Fruit fly (Drosophila melanogaster) whole organism, embryonic: Measurements from ENCODE around the gene beta4GalT7.

ENCODE experiments used
- B-H2 ChIP-seq: fragments of 200-800 bp; sonication (Bioruptor generic); optimal IDR thresholded peaks from 2 replicates; lab custom pipeline; 2018; ENCODE audit warnings: missing biosample characterization, mild to moderate bottlenecking, missing genetic modification characterization
- Bdp1 ChIP-seq: fragments of 200-800 bp; sonication (Bioruptor generic); optimal IDR thresholded peaks from 3 replicates; lab custom pipeline; 2016; ENCODE audit warnings: missing biosample characterization, missing genetic modification characterization
- CG10267 ChIP-seq: fragments of 200-800 bp; sonication (Bioruptor generic); optimal IDR thresholded peaks from 2 replicates; lab custom pipeline; 2018; ENCODE audit warnings: missing biosample characterization, mild to moderate bottlenecking, missing genetic modification characterization, moderate library complexity
- CG10543 ChIP-seq: fragments of 200-800 bp; sonication (Bioruptor generic); optimal IDR thresholded peaks from 3 replicates; lab custom pipeline; 2017; ENCODE audit warnings: missing biosample characterization, mild to moderate bottlenecking, missing genetic modification characterization, moderate library complexity
- CG12769 ChIP-seq: fragments of 200-800 bp; sonication (Bioruptor generic); optimal IDR thresholded peaks from 2 replicates; lab custom pipeline; 2019; ENCODE audit warnings: missing biosample characterization, mild to moderate bottlenecking, missing genetic modification characterization, moderate library complexity
- CG13296 ChIP-seq: fragments of 200-800 bp; sonication (Bioruptor generic); optimal IDR thresholded peaks from 3 replicates; lab custom pipeline; 2018; ENCODE audit warnings: missing biosample characterization, mild to moderate bottlenecking, missing genetic modification characterization
- CG14014 ChIP-seq: fragments of 200-800 bp; sonication (Bioruptor generic); IDR thresholded peaks from 2 replicates; pipeline ENCODE4 v1.3.6; 2022; ENCODE audit warnings: missing biosample characterization, missing genetic modification characterization
- CG15479 ChIP-seq: fragments of 200-800 bp; sonication (Bioruptor generic); optimal IDR thresholded peaks from 3 replicates; lab custom pipeline; 2019; ENCODE audit warnings: missing biosample characterization, mild to moderate bottlenecking, missing genetic modification characterization, moderate library complexity
- CG18599 ChIP-seq: fragments of 200-800 bp; sonication (Bioruptor generic); optimal IDR thresholded peaks from 3 replicates; lab custom pipeline; 2017; ENCODE audit warnings: missing biosample characterization, missing genetic modification characterization, mild to moderate bottlenecking, moderate library complexity, missing genetic modification reagents
- CG18619 ChIP-seq: fragments of 200-800 bp; sonication (Bioruptor generic); optimal IDR thresholded peaks from 3 replicates; lab custom pipeline; 2017; ENCODE audit warnings: missing biosample characterization, mild to moderate bottlenecking, missing genetic modification characterization
- CG2129 ChIP-seq: fragments of 200-800 bp; sonication (Bioruptor generic); IDR thresholded peaks from 2 replicates; pipeline ENCODE4 v1.3.6; 2022; ENCODE audit warnings: missing biosample characterization, missing genetic modification characterization; ENCODE audit not compliant: partially characterized antibody
- CG2712 ChIP-seq: fragments of 200-800 bp; optimal IDR thresholded peaks from 3 replicates; lab custom pipeline; 2019; ENCODE audit warnings: missing biosample characterization, mild to moderate bottlenecking, missing genetic modification characterization, moderate library complexity
- CG32532 ChIP-seq: fragments of 200-800 bp; sonication (Bioruptor generic); IDR thresholded peaks from 2 replicates; pipeline ENCODE4 v1.3.6; 2022; ENCODE audit warnings: missing biosample characterization, missing genetic modification characterization
- CG34422 ChIP-seq: fragments of 200-800 bp; sonication (Bioruptor generic); IDR thresholded peaks from 3 replicates; pipeline ENCODE4 v1.3.6; 2022; ENCODE audit warnings: missing biosample characterization, missing genetic modification characterization
- CG4328 ChIP-seq: fragments of 200-800 bp; sonication (Bioruptor generic); optimal IDR thresholded peaks from 3 replicates; lab custom pipeline; 2017; ENCODE audit warnings: missing biosample characterization, missing genetic modification reagents, missing genetic modification characterization
- CG8388 ChIP-seq: fragments of 200-800 bp; sonication (Bioruptor generic); optimal IDR thresholded peaks from 2 replicates; lab custom pipeline; 2019; ENCODE audit warnings: missing biosample characterization, mild to moderate bottlenecking, missing genetic modification characterization, moderate library complexity
- CG8924 ChIP-seq: fragments of 200-800 bp; optimal IDR thresholded peaks from 3 replicates; lab custom pipeline; 2019; ENCODE audit warnings: missing biosample characterization, mild to moderate bottlenecking, missing genetic modification characterization, moderate library complexity
- CG9876 ChIP-seq: fragments of 200-800 bp; sonication (Bioruptor generic); optimal IDR thresholded peaks from 2 replicates; lab custom pipeline; 2016; ENCODE audit warnings: missing biosample characterization, missing genetic modification characterization
- Chrac-16 ChIP-seq: fragments of 200-800 bp; sonication (Bioruptor generic); optimal IDR thresholded peaks from 3 replicates; lab custom pipeline; 2016; ENCODE audit warnings: missing biosample characterization, missing genetic modification characterization
- Dbx ChIP-seq: fragments of 200-800 bp; sonication (Bioruptor generic); IDR thresholded peaks from 3 replicates; pipeline ENCODE4 v1.3.6; 2022; ENCODE audit warnings: missing biosample characterization, missing genetic modification characterization
- H2.0 ChIP-seq: fragments of 200-800 bp; sonication (Bioruptor generic); IDR thresholded peaks from 2 replicates; pipeline ENCODE4 v1.3.6; 2022; ENCODE audit warnings: missing biosample characterization, missing genetic modification characterization
- HmgZ ChIP-seq: fragments of 200-800 bp; sonication (Bioruptor generic); optimal IDR thresholded peaks from 2 replicates; lab custom pipeline; 2018; ENCODE audit warnings: missing biosample characterization, mild to moderate bottlenecking, missing genetic modification characterization
- Hsf ChIP-seq: fragments of 200-800 bp; sonication (Bioruptor generic); optimal IDR thresholded peaks from 3 replicates; lab custom pipeline; 2016; ENCODE audit warnings: missing biosample characterization, missing genetic modification characterization
- Lhr ChIP-seq: fragments of 200-800 bp; sonication (Bioruptor generic); optimal IDR thresholded peaks from 3 replicates; lab custom pipeline; 2017; ENCODE audit warnings: mild to moderate bottlenecking, missing biosample characterization, missing genetic modification reagents, missing genetic modification characterization
- Med ChIP-seq: fragments of 200-800 bp; sonication (Bioruptor generic); peaks from one replicate; lab custom pipeline; 2016; ENCODE audit warnings: missing biosample characterization, missing genetic modification characterization, mild to moderate bottlenecking, inconsistent platforms, moderate library complexity
- NC2β ChIP-seq: fragments of 200-800 bp; sonication (Bioruptor generic); optimal IDR thresholded peaks from 2 replicates; lab custom pipeline; 2016; ENCODE audit warnings: missing biosample characterization, missing genetic modification characterization
- Nf-YB ChIP-seq: fragments of 200-800 bp; sonication (Bioruptor generic); optimal IDR thresholded peaks from 3 replicates; lab custom pipeline; 2019; ENCODE audit warnings: missing biosample characterization, mild to moderate bottlenecking, missing genetic modification characterization, moderate library complexity
- Nf-YC ChIP-seq: fragments of 200-800 bp; optimal IDR thresholded peaks from 3 replicates; lab custom pipeline; 2019; ENCODE audit warnings: missing biosample characterization, mild to moderate bottlenecking, missing genetic modification characterization, moderate library complexity
- PHDP ChIP-seq: fragments of 200-800 bp; sonication (Bioruptor generic); optimal IDR thresholded peaks from 3 replicates; lab custom pipeline; 2018; ENCODE audit warnings: missing biosample characterization, mild to moderate bottlenecking, missing genetic modification characterization, moderate library complexity
- Scr ChIP-seq: fragments of 200-800 bp; sonication (Bioruptor generic); IDR thresholded peaks from 2 replicates; pipeline ENCODE4 v1.3.6; 2022; ENCODE audit warnings: missing biosample characterization, missing genetic modification characterization; ENCODE audit not compliant: partially characterized antibody
- Sry-β ChIP-seq: fragments of 200-800 bp; sonication (Bioruptor generic); optimal IDR thresholded peaks from 2 replicates; lab custom pipeline; 2018; ENCODE audit warnings: missing biosample characterization, mild to moderate bottlenecking, missing genetic modification characterization, moderate library complexity
- Stat92E ChIP-seq, 3 experiments: fragments of >200 bp in 2 of 3; fragments of 200-800 bp in 1 of 3; sonication (Bioruptor generic) in 1 of 3; optimal IDR thresholded peaks; 2 replicates each; lab custom pipeline; 2017 to 2019; ENCODE audit warnings: missing biosample characterization in 3 of 3, missing genetic modification characterization in 3 of 3, mild to moderate bottlenecking in 1 of 3, moderate library complexity in 1 of 3
- Trl ChIP-seq, 3 experiments: fragments of >200 bp in 2 of 3; fragments of 200-800 bp in 1 of 3; sonication (Bioruptor generic) in 1 of 3; optimal IDR thresholded peaks; 2 replicates in 1 of 3; 3 replicates in 2 of 3; lab custom pipeline; 2016 to 2017; ENCODE audit warnings: missing biosample characterization in 1 of 3, missing genetic modification characterization in 1 of 3
- ash1 ChIP-seq: fragments of 200-800 bp; sonication (Bioruptor generic); optimal IDR thresholded peaks from 2 replicates; lab custom pipeline; 2018; ENCODE audit warnings: missing biosample characterization, mild to moderate bottlenecking, missing genetic modification characterization
- bowl ChIP-seq: fragments of 200-800 bp; sonication (Bioruptor generic); IDR thresholded peaks from 2 replicates; pipeline ENCODE4 v1.3.6; 2022; ENCODE audit warnings: missing biosample characterization, missing genetic modification characterization
- dmrt11E ChIP-seq: fragments of 200-800 bp; sonication (Bioruptor generic); optimal IDR thresholded peaks from 3 replicates; lab custom pipeline; 2018; ENCODE audit warnings: missing biosample characterization, mild to moderate bottlenecking, missing genetic modification characterization, moderate library complexity
- mam ChIP-seq: fragments of 200-800 bp; sonication (Bioruptor generic); optimal IDR thresholded peaks from 3 replicates; lab custom pipeline; 2016; ENCODE audit warnings: missing biosample characterization, missing genetic modification characterization
- mld ChIP-seq: fragments of 200-800 bp; sonication (Bioruptor generic); IDR thresholded peaks from 3 replicates; pipeline ENCODE4 v1.3.6; 2022; ENCODE audit warnings: missing biosample characterization, missing genetic modification characterization; ENCODE audit not compliant: partially characterized antibody
- nerfin-1 ChIP-seq: fragments of 200-800 bp; sonication (Bioruptor generic); optimal IDR thresholded peaks from 3 replicates; lab custom pipeline; 2019; ENCODE audit warnings: missing biosample characterization, mild to moderate bottlenecking, missing genetic modification characterization, moderate library complexity
- nom ChIP-seq: fragments of 200-800 bp; sonication (Bioruptor generic); optimal IDR thresholded peaks from 2 replicates; lab custom pipeline; 2017; ENCODE audit warnings: missing biosample characterization, missing genetic modification characterization, mild to moderate bottlenecking, moderate library complexity, missing genetic modification reagents
- pfk ChIP-seq: fragments of 200-800 bp; sonication (Bioruptor generic); optimal IDR thresholded peaks from 2 replicates; lab custom pipeline; 2018; ENCODE audit warnings: missing biosample characterization, mild to moderate bottlenecking, missing genetic modification characterization, moderate library complexity
- phol ChIP-seq: fragments of 200-800 bp; sonication (Bioruptor generic); optimal IDR thresholded peaks from 3 replicates; lab custom pipeline; 2018; ENCODE audit warnings: missing biosample characterization, mild to moderate bottlenecking, missing genetic modification characterization, moderate library complexity
- tin ChIP-seq: fragments of 200-800 bp; sonication (Bioruptor generic); optimal IDR thresholded peaks from 3 replicates; lab custom pipeline; 2016; ENCODE audit warnings: missing biosample characterization, missing genetic modification characterization
- trem ChIP-seq: fragments of 200-800 bp; optimal IDR thresholded peaks from 3 replicates; lab custom pipeline; 2019; ENCODE audit warnings: missing biosample characterization, mild to moderate bottlenecking, missing genetic modification characterization, moderate library complexity
- twi ChIP-seq: fragments of 200-800 bp; optimal IDR thresholded peaks from 2 replicates; lab custom pipeline; 2019; ENCODE audit warnings: missing biosample characterization, mild to moderate bottlenecking, missing genetic modification characterization, moderate library complexity
- vvl ChIP-seq: fragments of 200-800 bp; sonication (Bioruptor generic); IDR thresholded peaks from 2 replicates; pipeline ENCODE4 v1.3.6; 2022; ENCODE audit warnings: missing biosample characterization, missing genetic modification characterization
- zf30C ChIP-seq: fragments of 200-800 bp; sonication (Bioruptor generic); optimal IDR thresholded peaks from 3 replicates; lab custom pipeline; 2018; ENCODE audit warnings: missing biosample characterization, mild to moderate bottlenecking, missing genetic modification characterization

The beta4GalT7 gene

DNA sequence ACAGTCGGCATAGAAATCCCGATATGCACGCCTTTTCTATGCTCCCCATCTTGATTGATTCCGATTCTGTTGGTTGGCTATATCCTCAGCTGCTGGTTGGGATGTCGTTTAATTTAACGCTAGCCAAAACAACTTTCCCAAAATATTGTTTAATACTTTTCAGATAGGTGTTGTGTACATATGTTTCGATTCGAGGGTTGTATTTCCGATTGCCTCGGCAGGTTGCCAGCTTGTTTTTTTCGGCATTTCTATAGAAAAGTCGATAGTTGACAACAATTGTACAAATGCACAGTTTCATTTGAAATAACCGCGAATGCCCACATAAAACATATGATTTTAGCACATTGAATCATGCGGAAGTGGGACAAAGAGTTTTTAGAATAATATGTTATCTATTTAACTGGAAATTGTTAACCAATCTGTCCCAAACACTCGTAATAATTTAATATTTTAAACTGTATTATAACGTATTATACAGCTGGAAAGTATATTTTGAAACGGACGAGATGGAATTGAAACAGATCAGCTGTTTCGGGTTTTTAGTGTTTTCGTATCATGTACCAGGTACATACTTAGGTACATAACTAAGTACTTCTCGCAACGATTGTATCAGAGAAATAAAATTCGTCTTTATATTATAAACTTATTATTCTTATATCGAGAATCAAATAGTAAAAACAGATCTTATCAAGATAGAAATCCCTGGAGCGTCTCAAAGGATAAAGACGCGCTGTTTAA, 31.6 kb downstream of the beta4GalT7 start, which contains the start of gene CG31109 (continued):
- TF ChIP-seq Sry-β (GFP tag; lab: Kevin White, UChicago), result peak; percentile 12
- peak; percentile 31; the same call in 1 of the 2 replicates for TF ChIP-seq CG32532 (GFP tag; lab: Robert Waterston, UW)
- TF ChIP-seq mam, result peak; percentile 43
- TF ChIP-seq CG18619 (GFP tag; lab: Kevin White, UChicago), result no peak
- TF ChIP-seq vvl (GFP tag; lab: Robert Waterston, UW), result no peak
- peak; percentile 3 for TF ChIP-seq nom (GFP tag; lab: Kevin White, UChicago)
- TF ChIP-seq Trl (optimal IDR thresholded peaks at IDR 0.05; lab: Kevin White, UChicago), result no peak
- TF ChIP-seq Trl (GFP tag; optimal IDR thresholded peaks at IDR 0.05; lab: Kevin White, UChicago), result peak; percentile 33
- peak; percentile 2 for TF ChIP-seq Hsf (GFP tag; lab: Kevin White, UChicago)
- TF ChIP-seq tin (GFP tag; lab: Kevin White, UChicago), result peak; percentile 35
- TF ChIP-seq bowl (GFP tag; lab: Robert Waterston, UW), result no peak
- TF ChIP-seq CG2129 (GFP tag; lab: Robert Waterston, UW), result 0 out of 2 replicates have a peak, but pooled peaks have one; percentile 17
- peak; percentile 80 for TF ChIP-seq trem (tag; lab: Kevin White, UChicago)
- peak; percentile 31 for TF ChIP-seq Lhr
- TF ChIP-seq mld (GFP tag; lab: Robert Waterston, UW), result 0 out of 3 replicates have a peak, but pooled peaks have one; percentile 41
- TF ChIP-seq zf30C (GFP tag; lab: Kevin White, UChicago), result peak; percentile 19
- no peak for TF ChIP-seq Chrac-16
- TF ChIP-seq CG12769 (tag; lab: Kevin White, UChicago), result no peak
- TF ChIP-seq CG10543 (GFP tag; lab: Kevin White, UChicago), result peak; percentile 26
- peak; percentile 51 for TF ChIP-seq Nf-YC (tag; lab: Kevin White, UChicago)
- TF ChIP-seq CG4328 (GFP tag; lab: Kevin White, UChicago), result peak; percentile 11
- 0 out of 3 replicates have a peak, but pooled peaks have one; percentile 42 for TF ChIP-seq Dbx (GFP tag; lab: Robert Waterston, UW)
- peak; percentile 66 for TF ChIP-seq HmgZ (tag; lab: Kevin White, UChicago)
- no peak for TF ChIP-seq Bdp1 (GFP tag; lab: Kevin White, UChicago)
- TF ChIP-seq CG10267, result peak; percentile 50
- peak; percentile 1 for TF ChIP-seq PHDP (tag; lab: Kevin White, UChicago)
- TF ChIP-seq dmrt11E (tag; lab: Kevin White, UChicago), result peak; percentile 3
- TF ChIP-seq H2.0 (GFP tag; lab: Robert Waterston, UW), result peak; percentile 35; the same call in 1 of the 2 replicates
- TF ChIP-seq CG15479 (GFP tag; lab: Kevin White, UChicago), result peak; percentile 10
- TF ChIP-seq twi (tag; lab: Kevin White, UChicago), result peak; percentile 27
- peak; percentile 52 for TF ChIP-seq CG13296 (GFP tag; lab: Kevin White, UChicago)
- no peak for TF ChIP-seq Nf-YB (GFP tag; lab: Kevin White, UChicago)
- peak; percentile 2 for TF ChIP-seq nerfin-1 (tag; lab: Kevin White, UChicago)
- TF ChIP-seq CG8924 (tag; lab: Kevin White, UChicago), result peak; percentile 67
- peak; percentile 5 for TF ChIP-seq CG8388 (GFP tag; lab: Kevin White, UChicago)
- peak; percentile 48; the same call in 1 of the 3 replicates for TF ChIP-seq CG34422 (GFP tag; lab: Robert Waterston, UW)
- peak; percentile 60 for TF ChIP-seq B-H2
- TF ChIP-seq CG14014 (GFP tag; lab: Robert Waterston, UW), result peak; percentile 37; the same call in 1 of the 2 replicates
- TF ChIP-seq CG2712 (tag; lab: Kevin White, UChicago), result peak; percentile 32
- TF ChIP-seq NC2β (GFP tag; lab: Kevin White, UChicago), result peak; percentile 34
- no peak for TF ChIP-seq Stat92E (GFP tag; optimal IDR thresholded peaks at IDR 0.05; lab: Kevin White, UChicago)
- TF ChIP-seq Med (GFP tag; lab: Kevin White, UChicago), result peak; percentile 74
- TF ChIP-seq pfk, result peak; percentile 94
- no peak for TF ChIP-seq CG9876
- peak; percentile 19 for TF ChIP-seq CG18599
- TF ChIP-seq phol (tag; lab: Kevin White, UChicago), result peak; percentile 40
- no peak for TF ChIP-seq ash1 (GFP tag; lab: Kevin White, UChicago)
- TF ChIP-seq Scr, result peak; percentile 61
